Worm (Caenorhabditis elegans): ENCODE results near the gene mrps-23.

DNA sequence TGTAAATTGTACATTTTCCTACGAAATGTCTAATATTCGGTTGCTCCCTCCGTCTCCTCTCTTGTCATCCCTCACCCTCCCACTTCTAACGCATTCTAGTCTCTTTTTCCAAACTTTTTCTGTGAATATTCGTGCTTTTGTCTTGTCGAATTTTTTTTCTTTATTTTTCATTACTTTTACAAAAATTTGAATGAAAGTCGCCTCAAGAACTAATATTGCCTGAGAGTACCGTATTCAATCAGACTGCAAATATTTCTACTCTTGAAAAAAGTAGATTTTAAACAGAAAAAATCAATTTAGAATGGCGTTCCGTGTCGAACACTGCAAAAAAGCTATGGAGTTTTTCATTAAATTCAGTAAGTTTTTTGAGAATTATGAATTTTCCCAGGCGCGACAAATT is 32.8 kb upstream of the mrps-23 start, which contains the start of gene ZK1098.11:
- TF ChIP-seq nhr-85 (tag) (no peak), ztf-11 (tag; optimal IDR thresholded peaks at IDR 0.05) (no peak), ama-1 (optimal IDR thresholded peaks at IDR 0.05) (no peak), jun-1 (tag; optimal IDR thresholded peaks at IDR 0.05) (no peak), alr-1 (tag; optimal IDR thresholded peaks at IDR 0.05; ENCODE audit: borderline replicate concordance) (no peak), lin-13 (GFP tag; optimal IDR thresholded peaks at IDR 0.05) (no peak), ceh-82 (tag; optimal IDR thresholded peaks at IDR 0.05) (no peak)

Data from whole organism, L1 larva.